Fruit fly (Drosophila melanogaster): ENCODE measurements around the gene CG33500.
A peak's percentile ranks its signal among the peaks of the same experiment; 100 is the strongest.

Gene CG33500

dm6 chr3L:11551949-11552348, 43.5 kb downstream of the CG33500 start (continued):
- TF ChIP-seq CG6276 (GFP tag; optimal IDR thresholded peaks at IDR 0.05): peak; percentile 56
- TF ChIP-seq CG34406 (GFP tag; optimal IDR thresholded peaks at IDR 0.05): peak; percentile 51
- TF ChIP-seq fkh (GFP tag; optimal IDR thresholded peaks at IDR 0.05): no peak
- no peak for TF ChIP-seq CG16779 (tag; optimal IDR thresholded peaks at IDR 0.05)
- peak; percentile 16 for TF ChIP-seq Sox15 (GFP tag; optimal IDR thresholded peaks at IDR 0.05)
- peak; percentile 10 for TF ChIP-seq CG11902 (GFP tag; optimal IDR thresholded peaks at IDR 0.05)
- peak; percentile 51 for TF ChIP-seq achi (GFP tag; optimal IDR thresholded peaks at IDR 0.05)
- TF ChIP-seq fd59A (GFP tag; optimal IDR thresholded peaks at IDR 0.05): peak; percentile 36

dm6 chr3L:11552996-11553671, 44.7 kb downstream of the CG33500 start:
- TF ChIP-seq Hr38 (GFP tag; optimal IDR thresholded peaks at IDR 0.05) (no peak), achi (GFP tag; optimal IDR thresholded peaks at IDR 0.05) (peak; percentile 26), spab (GFP tag; optimal IDR thresholded peaks at IDR 0.05) (peak; percentile 39), fd59A (GFP tag; optimal IDR thresholded peaks at IDR 0.05) (no peak), salr (GFP tag; optimal IDR thresholded peaks at IDR 0.05) (no peak), esn (GFP tag; optimal IDR thresholded peaks at IDR 0.05) (peak; percentile 33), CG1621 (tag; optimal IDR thresholded peaks at IDR 0.05) (peak; percentile 71), CG6163 (GFP tag; IDR thresholded peaks at IDR 0.05) (peak; percentile 82), svp (GFP tag) (peak; percentile 81), Hr4 (GFP tag; optimal IDR thresholded peaks at IDR 0.05) (no peak), Blimp-1 (GFP tag; optimal IDR thresholded peaks at IDR 0.05) (peak; percentile 37), dsx (GFP tag; optimal IDR thresholded peaks at IDR 0.05; ENCODE audit: poor library complexity, severe bottlenecking) (peak; percentile 83), CG3919 (GFP tag; optimal IDR thresholded peaks at IDR 0.05) (peak; percentile 77), CG10631 (GFP tag; optimal IDR thresholded peaks at IDR 0.05) (no peak), Eip75B (GFP tag; optimal IDR thresholded peaks at IDR 0.05) (peak; percentile 58), Gug (GFP tag; IDR thresholded peaks at IDR 0.05) (0 out of 2 replicates have a peak, but pooled peaks have one; percentile 26), Sox14 (GFP tag; optimal IDR thresholded peaks at IDR 0.05) (peak; percentile 37), CG11902 (GFP tag; optimal IDR thresholded peaks at IDR 0.05) (no peak), CG15336 (GFP tag; IDR thresholded peaks at IDR 0.05) (peak; percentile 59), acj6 (GFP tag; optimal IDR thresholded peaks at IDR 0.05) (no peak), lz (GFP tag; optimal IDR thresholded peaks at IDR 0.05) (peak; percentile 2), Eip93F (GFP tag; optimal IDR thresholded peaks at IDR 0.05) (no peak), eg (GFP tag; IDR thresholded peaks at IDR 0.05) (peak; percentile 66; the same call in 2 of the 3 replicates), CG7368 (GFP tag; optimal IDR thresholded peaks at IDR 0.05) (peak; percentile 43), CG8319 (GFP tag; optimal IDR thresholded peaks at IDR 0.05) (no peak), Eip78C (GFP tag) (peak; percentile 90), vri (GFP tag; optimal IDR thresholded peaks at IDR 0.05) (peak; percentile 60), dac (GFP tag; optimal IDR thresholded peaks at IDR 0.05) (peak; percentile 11), CG34406 (GFP tag; optimal IDR thresholded peaks at IDR 0.05) (peak; percentile 31), CG31627 (GFP tag; optimal IDR thresholded peaks at IDR 0.05) (no peak), Ets21C (GFP tag; optimal IDR thresholded peaks at IDR 0.05) (no peak), Met (GFP tag; optimal IDR thresholded peaks at IDR 0.05) (peak; percentile 28), Smox (GFP tag; optimal IDR thresholded peaks at IDR 0.05) (no peak), topi (GFP tag; optimal IDR thresholded peaks at IDR 0.05) (peak; percentile 23), Lpt (GFP tag; optimal IDR thresholded peaks at IDR 0.05) (peak; percentile 82), CG6792 (GFP tag; optimal IDR thresholded peaks at IDR 0.05) (peak; percentile 25), net (GFP tag; optimal IDR thresholded peaks at IDR 0.05) (peak; percentile 81), Ets96B (tag; optimal IDR thresholded peaks at IDR 0.05) (peak; percentile 55), CG6276 (GFP tag; optimal IDR thresholded peaks at IDR 0.05) (peak; percentile 77), Sox15 (GFP tag; optimal IDR thresholded peaks at IDR 0.05) (no peak), CG6854 (GFP tag; optimal IDR thresholded peaks at IDR 0.05) (peak; percentile 72), CG3032 (tag; optimal IDR thresholded peaks at IDR 0.05) (peak; percentile 27), CG9139 (GFP tag; optimal IDR thresholded peaks at IDR 0.05) (peak; percentile 75), Hr39 (GFP tag; optimal IDR thresholded peaks at IDR 0.05) (no peak), cyc (GFP tag; optimal IDR thresholded peaks at IDR 0.05) (no peak), CG16779 (tag; optimal IDR thresholded peaks at IDR 0.05) (peak; percentile 85), fkh (GFP tag; optimal IDR thresholded peaks at IDR 0.05) (peak; percentile 71), Sox102F (GFP tag; optimal IDR thresholded peaks at IDR 0.05) (peak; percentile 68)
